Worm (Caenorhabditis elegans) whole organism, midembryonic: ENCODE data around the gene top-2.

Experiments
- T22C8.4 ChIP-seq: fragments of 200-800 bp; sonication (Bioruptor generic); IDR thresholded peaks from 2 replicates; pipeline ENCODE4 v1.3.6; 2022; ENCODE audit warnings: missing genetic modification characterization, missing compliant biosample characterization
- cog-1 ChIP-seq: sonication (generic microtip); optimal IDR thresholded peaks from 2 replicates; lab custom pipeline; 2016; ENCODE audit warnings: missing genetic modification characterization, missing compliant biosample characterization
- flt-1 ChIP-seq: fragments of 200-800 bp; sonication (Bioruptor generic); IDR thresholded peaks from 2 replicates; pipeline ENCODE4 v1.3.6; 2022; ENCODE audit warnings: missing genetic modification characterization, missing compliant biosample characterization
- klf-2 ChIP-seq: fragments of 200-800 bp; sonication (Bioruptor generic); conservative IDR thresholded peaks from 2 replicates; pipeline ENCODE4 v1.3.6; 2022; ENCODE audit warnings: missing genetic modification reagents, missing genetic modification characterization, missing compliant biosample characterization
- med-1 ChIP-seq: sonication (generic microtip); optimal IDR thresholded peaks from 2 replicates; lab custom pipeline; 2017; ENCODE audit warnings: missing genetic modification characterization, mild to moderate bottlenecking, missing compliant biosample characterization, antibody characterized with exemption, missing genetic modification reagents; ENCODE audit not compliant: insufficient read depth
- ref-1 ChIP-seq: fragments of 200-800 bp; sonication (Bioruptor generic); conservative IDR thresholded peaks from 2 replicates; pipeline ENCODE4 v1.3.6; 2022; ENCODE audit warnings: missing genetic modification reagents, missing genetic modification characterization, missing compliant biosample characterization
- tab-1 ChIP-seq: fragments of 200-800 bp; sonication (Bioruptor generic); IDR thresholded peaks from 2 replicates; pipeline ENCODE4 v1.3.6; 2022; ENCODE audit warnings: missing genetic modification characterization, missing compliant biosample characterization
- ztf-23 ChIP-seq: fragments of 200-800 bp; sonication (Bioruptor generic); IDR thresholded peaks from 2 replicates; pipeline ENCODE4 v1.3.6; 2022; ENCODE audit warnings: missing genetic modification reagents, missing genetic modification characterization, missing compliant biosample characterization
- ztf-29 ChIP-seq: fragments of 200-800 bp; sonication (Bioruptor generic); IDR thresholded peaks from 2 replicates; pipeline ENCODE4 v1.3.6; 2022; ENCODE audit warnings: missing genetic modification reagents, missing genetic modification characterization, missing compliant biosample characterization

top-2 gene

ce11 chrII:11842766-11843165, 32.2 kb upstream of the top-2 start:
- TF ChIP-seq tab-1 (GFP tag; lab: Robert Waterston, UW), result no peak
- no peak for TF ChIP-seq cog-1 (tag; lab: Kevin White, UChicago)
- TF ChIP-seq ztf-29 (GFP tag; lab: Robert Waterston, UW), result no peak
- no peak for TF ChIP-seq ref-1
- no peak for TF ChIP-seq ztf-23 (GFP tag; lab: Robert Waterston, UW)
- TF ChIP-seq klf-2, result no peak
- TF ChIP-seq flt-1 (GFP tag; lab: Robert Waterston, UW), result no peak
- TF ChIP-seq med-1, result no peak
- TF ChIP-seq T22C8.4 (GFP tag; lab: Robert Waterston, UW), result no peak

DNA sequence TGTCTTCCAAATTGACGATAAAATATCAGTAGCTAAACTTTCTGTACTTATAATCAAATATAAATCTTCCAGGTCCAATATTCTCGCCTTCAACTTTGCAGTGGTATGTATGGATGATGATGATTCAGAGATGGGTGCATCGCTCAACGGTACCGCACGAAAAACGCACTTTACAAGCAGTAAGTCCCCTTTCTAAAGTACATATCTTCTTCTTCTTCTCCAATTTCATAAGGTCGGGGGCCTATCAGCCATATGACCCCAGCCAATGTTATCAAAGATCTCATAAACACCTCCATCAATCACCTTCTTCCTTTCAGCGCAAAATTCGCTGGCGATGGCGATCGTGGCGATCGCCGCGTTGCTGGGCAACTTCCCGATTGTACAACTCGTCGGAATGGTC, 31.5 kb upstream of the top-2 start:
- TF ChIP-seq klf-2, result no peak

- no peak for TF ChIP-seq T22C8.4 (GFP tag; lab: Robert Waterston, UW)
- no peak for TF ChIP-seq flt-1 (GFP tag; lab: Robert Waterston, UW)
- TF ChIP-seq ref-1, result no peak
- no peak for TF ChIP-seq med-1
- no peak for TF ChIP-seq ztf-29 (GFP tag; lab: Robert Waterston, UW)
- no peak for TF ChIP-seq tab-1 (GFP tag; lab: Robert Waterston, UW)
- no peak for TF ChIP-seq cog-1 (tag; lab: Kevin White, UChicago)
- no peak for TF ChIP-seq ztf-23 (GFP tag; lab: Robert Waterston, UW)
- no peak for TF ChIP-seq klf-2
These were observed 30.9 kb upstream of the top-2 start for ce11 chrII:11844072-11844471.

- TF ChIP-seq tab-1 (GFP tag; lab: Robert Waterston, UW), result no peak
- TF ChIP-seq ztf-29 (GFP tag; lab: Robert Waterston, UW), result no peak
- no peak for TF ChIP-seq T22C8.4 (GFP tag; lab: Robert Waterston, UW)
- TF ChIP-seq ztf-23 (GFP tag; lab: Robert Waterston, UW), result no peak
- TF ChIP-seq ref-1, result no peak
- TF ChIP-seq cog-1 (tag; lab: Kevin White, UChicago), result no peak
- no peak for TF ChIP-seq med-1
- no peak for TF ChIP-seq klf-2
- TF ChIP-seq flt-1 (GFP tag; lab: Robert Waterston, UW), result no peak
These were observed 30.0 kb upstream of the top-2 start for ce11 chrII:11844984-11845383.

- TF ChIP-seq T22C8.4 (GFP tag; lab: Robert Waterston, UW) (no peak), ref-1 (no peak), tab-1 (GFP tag; lab: Robert Waterston, UW) (no peak), med-1 (no peak), cog-1 (tag; lab: Kevin White, UChicago) (no peak), flt-1 (GFP tag; lab: Robert Waterston, UW) (no peak), klf-2 (no peak)
These were observed 29.0 kb upstream of the top-2 start for ce11 chrII:11845954-11846353.

DNA sequence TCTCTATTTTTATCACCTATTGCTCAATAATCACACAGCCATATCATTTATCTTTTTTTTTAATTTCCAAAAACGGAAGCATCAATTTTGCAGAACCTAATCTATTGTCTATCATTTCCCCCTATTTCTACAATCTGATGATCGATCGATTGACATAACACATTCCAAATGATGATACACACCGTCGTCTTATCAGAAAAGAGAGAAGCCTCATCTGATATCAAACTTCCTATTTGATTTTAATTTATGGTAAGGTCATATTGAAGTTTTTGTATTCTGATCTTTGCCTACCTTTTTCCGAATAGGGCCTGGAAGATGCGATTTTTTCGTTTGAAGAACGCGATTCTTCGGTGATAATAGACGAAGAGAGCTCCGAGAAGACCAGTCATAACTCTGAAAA, 25.4 kb upstream of the top-2 start:
- no peak for TF ChIP-seq klf-2
- TF ChIP-seq ref-1, result no peak
- no peak for TF ChIP-seq tab-1 (GFP tag; lab: Robert Waterston, UW)

- no peak for TF ChIP-seq T22C8.4 (GFP tag; lab: Robert Waterston, UW)
- no peak for TF ChIP-seq med-1
- no peak for TF ChIP-seq ztf-29 (GFP tag; lab: Robert Waterston, UW)
- TF ChIP-seq klf-2, result no peak
- TF ChIP-seq ztf-23 (GFP tag; lab: Robert Waterston, UW), result no peak
- no peak for TF ChIP-seq cog-1 (tag; lab: Kevin White, UChicago)
- TF ChIP-seq tab-1 (GFP tag; lab: Robert Waterston, UW), result no peak
- TF ChIP-seq flt-1 (GFP tag; lab: Robert Waterston, UW), result no peak
- TF ChIP-seq ref-1, result no peak
These were observed 22.6 kb upstream of the top-2 start for ce11 chrII:11852191-11852901.

- TF ChIP-seq ztf-23 (GFP tag; lab: Robert Waterston, UW) (no peak), klf-2 (no peak), ztf-29 (GFP tag; lab: Robert Waterston, UW) (no peak), med-1 (no peak), cog-1 (tag; lab: Kevin White, UChicago) (no peak), T22C8.4 (GFP tag; lab: Robert Waterston, UW) (no peak), tab-1 (GFP tag; lab: Robert Waterston, UW) (no peak), flt-1 (GFP tag; lab: Robert Waterston, UW) (no peak), ref-1 (no peak)
These were observed 21.8 kb upstream of the top-2 start for ce11 chrII:11853108-11853507.

DNA sequence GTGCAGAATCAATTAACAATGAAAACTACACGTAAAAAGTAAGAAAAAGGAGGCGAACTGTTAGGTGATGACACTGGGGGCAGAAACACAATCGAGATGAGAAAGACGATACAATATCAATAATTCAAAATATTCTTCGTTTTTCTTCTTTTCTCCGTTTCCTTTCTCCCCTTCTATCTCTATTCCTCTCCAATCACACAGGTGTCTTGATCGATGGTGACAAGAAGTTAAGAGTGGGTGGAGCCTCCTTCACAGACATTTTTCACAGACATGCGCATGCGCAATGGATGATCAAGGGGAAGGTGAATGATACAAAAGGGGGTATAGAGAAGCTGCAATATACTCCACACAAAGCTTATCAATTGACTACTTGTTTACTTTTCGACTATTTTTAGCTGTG, 20.2 kb upstream of the top-2 start:
- TF ChIP-seq med-1, result no peak
- TF ChIP-seq ztf-23 (GFP tag; lab: Robert Waterston, UW), result no peak
- no peak for TF ChIP-seq flt-1 (GFP tag; lab: Robert Waterston, UW)
- TF ChIP-seq T22C8.4 (GFP tag; lab: Robert Waterston, UW), result no peak
- no peak for TF ChIP-seq cog-1 (tag; lab: Kevin White, UChicago)
- TF ChIP-seq ztf-29 (GFP tag; lab: Robert Waterston, UW), result no peak
- TF ChIP-seq ref-1, result no peak
- no peak for TF ChIP-seq tab-1 (GFP tag; lab: Robert Waterston, UW)
- TF ChIP-seq klf-2, result no peak

- TF ChIP-seq cog-1 (tag; lab: Kevin White, UChicago), result no peak
- no peak for TF ChIP-seq klf-2
- TF ChIP-seq ztf-29 (GFP tag; lab: Robert Waterston, UW), result no peak
- TF ChIP-seq T22C8.4 (GFP tag; lab: Robert Waterston, UW), result no peak
- TF ChIP-seq ref-1, result no peak
- no peak for TF ChIP-seq tab-1 (GFP tag; lab: Robert Waterston, UW)
- no peak for TF ChIP-seq med-1
These were observed 18.6 kb upstream of the top-2 start, which contains the start of gene clh-1 for ce11 chrII:11856361-11856760. clh-1 (minus strand) TSS chrII:11856461.
